Fruit fly (Drosophila melanogaster) whole organism, embryonic: Measurements from ENCODE around the gene CG43345.
A peak's percentile ranks its signal among the peaks of the same experiment; 100 is the strongest.

ENCODE experiments used
- Atf-2 ChIP-seq: fragments of 200-800 bp; sonication (Bioruptor generic); optimal IDR thresholded peaks from 2 replicates; lab custom pipeline; 2016; ENCODE audit warnings: missing biosample characterization, missing genetic modification characterization
- B-H1 ChIP-seq: fragments of 200-800 bp; sonication (Bioruptor generic); IDR thresholded peaks from 3 replicates; pipeline ENCODE4 v1.3.6; 2022; ENCODE audit warnings: missing biosample characterization, missing genetic modification characterization
- Blimp-1 ChIP-seq: fragments of 200-800 bp; sonication (Bioruptor generic); optimal IDR thresholded peaks from 3 replicates; lab custom pipeline; 2018; ENCODE audit warnings: missing biosample characterization, missing genetic modification characterization, mild to moderate bottlenecking, moderate library complexity, missing genetic modification reagents
- BtbVII ChIP-seq: fragments of 200-800 bp; sonication (Bioruptor generic); optimal IDR thresholded peaks from 3 replicates; lab custom pipeline; 2017; ENCODE audit warnings: missing biosample characterization, mild to moderate bottlenecking, missing genetic modification characterization
- CG10565 ChIP-seq: fragments of 200-800 bp; sonication (Bioruptor generic); optimal IDR thresholded peaks from 3 replicates; lab custom pipeline; 2016; ENCODE audit warnings: missing biosample characterization, mild to moderate bottlenecking, missing genetic modification characterization
- CG10979 ChIP-seq: fragments of 200-800 bp; sonication (Bioruptor generic); optimal IDR thresholded peaks from 2 replicates; lab custom pipeline; 2018; ENCODE audit warnings: missing biosample characterization, mild to moderate bottlenecking, missing genetic modification characterization, moderate library complexity
- CG11695 ChIP-seq: fragments of 200-800 bp; sonication (Bioruptor generic); IDR thresholded peaks from 3 replicates; pipeline ENCODE4 v1.3.6; 2022; ENCODE audit warnings: missing biosample characterization, missing genetic modification characterization
- CG11696 ChIP-seq: fragments of 200-800 bp; sonication (Bioruptor generic); IDR thresholded peaks from 2 replicates; pipeline ENCODE4 v1.3.6; 2022; ENCODE audit warnings: missing biosample characterization, missing genetic modification characterization
- CG13287 ChIP-seq: fragments of 200-800 bp; sonication (Bioruptor generic); IDR thresholded peaks from 2 replicates; pipeline ENCODE4 v1.3.6; 2022; ENCODE audit warnings: missing biosample characterization, missing genetic modification characterization; ENCODE audit not compliant: partially characterized antibody
- CG31365 ChIP-seq: fragments of 200-800 bp; sonication (Bioruptor generic); optimal IDR thresholded peaks from 2 replicates; lab custom pipeline; 2018; ENCODE audit warnings: missing biosample characterization, mild to moderate bottlenecking, missing genetic modification characterization
- CG31441 ChIP-seq: fragments of 200-800 bp; sonication (Bioruptor generic); IDR thresholded peaks from 2 replicates; pipeline ENCODE4 v1.3.6; 2022; ENCODE audit warnings: missing biosample characterization, missing genetic modification characterization
- CG33557 ChIP-seq: fragments of 200-800 bp; sonication (Bioruptor generic); optimal IDR thresholded peaks from 2 replicates; lab custom pipeline; 2019; ENCODE audit warnings: missing biosample characterization, mild to moderate bottlenecking, missing genetic modification characterization, moderate library complexity
- CG34376 ChIP-seq: fragments of 200-800 bp; sonication (Bioruptor generic); optimal IDR thresholded peaks from 2 replicates; lab custom pipeline; 2018; ENCODE audit warnings: missing biosample characterization, mild to moderate bottlenecking, missing genetic modification characterization
- CG6254 ChIP-seq: fragments of 200-800 bp; sonication (Bioruptor generic); optimal IDR thresholded peaks from 3 replicates; lab custom pipeline; 2017; ENCODE audit warnings: mild to moderate bottlenecking, missing biosample characterization, missing genetic modification reagents, missing genetic modification characterization
- CG6765 ChIP-seq: fragments of 200-800 bp; sonication (Bioruptor generic); optimal IDR thresholded peaks from 3 replicates; lab custom pipeline; 2017; ENCODE audit warnings: missing biosample characterization, mild to moderate bottlenecking, missing genetic modification characterization
- CG6791 ChIP-seq: fragments of 200-800 bp; sonication (Bioruptor generic); IDR thresholded peaks from 3 replicates; pipeline ENCODE4 v1.3.6; 2022; ENCODE audit warnings: missing biosample characterization, missing genetic modification characterization; ENCODE audit not compliant: partially characterized antibody
- CG7745 ChIP-seq: fragments of 200-800 bp; sonication (Bioruptor generic); optimal IDR thresholded peaks from 2 replicates; lab custom pipeline; 2018; ENCODE audit warnings: missing biosample characterization, mild to moderate bottlenecking, missing genetic modification characterization, moderate library complexity
- CG7839 ChIP-seq: fragments of 200-800 bp; sonication (Bioruptor generic); optimal IDR thresholded peaks from 3 replicates; lab custom pipeline; 2018; ENCODE audit warnings: missing biosample characterization, mild to moderate bottlenecking, missing genetic modification characterization, moderate library complexity
- CG8089 ChIP-seq: fragments of 200-800 bp; sonication (Bioruptor generic); optimal IDR thresholded peaks from 3 replicates; lab custom pipeline; 2016; ENCODE audit warnings: missing biosample characterization, missing genetic modification characterization
- CG9727 ChIP-seq: fragments of 200-800 bp; sonication (Bioruptor generic); optimal IDR thresholded peaks from 3 replicates; lab custom pipeline; 2017; ENCODE audit warnings: missing biosample characterization, mild to moderate bottlenecking, missing genetic modification characterization
- CG9817 ChIP-seq: fragments of 200-800 bp; sonication (Bioruptor generic); optimal IDR thresholded peaks from 2 replicates; lab custom pipeline; 2018; ENCODE audit warnings: missing biosample characterization, mild to moderate bottlenecking, missing genetic modification characterization, moderate library complexity
- Doc2 ChIP-seq: fragments of 200-800 bp; sonication (Bioruptor generic); IDR thresholded peaks from 2 replicates; pipeline ENCODE4 v1.3.6; 2022; ENCODE audit warnings: missing biosample characterization, missing genetic modification characterization
- Dref ChIP-seq: fragments of 200-800 bp; sonication (Bioruptor generic); IDR thresholded peaks from 2 replicates; pipeline ENCODE4 v1.3.6; 2022; ENCODE audit warnings: missing biosample characterization, missing genetic modification characterization
- Drgx ChIP-seq: fragments of 200-800 bp; sonication (Bioruptor generic); IDR thresholded peaks from 2 replicates; pipeline ENCODE4 v1.3.6; 2022; ENCODE audit warnings: missing biosample characterization, missing genetic modification characterization
- GATAe ChIP-seq: fragments of 200-800 bp; sonication (Bioruptor generic); conservative IDR thresholded peaks from 2 replicates; pipeline ENCODE4 v1.3.6; 2022; ENCODE audit warnings: missing biosample characterization, missing genetic modification characterization
- HHEX ChIP-seq: fragments of 200-800 bp; sonication (Bioruptor generic); optimal IDR thresholded peaks from 3 replicates; lab custom pipeline; 2017; ENCODE audit warnings: missing biosample characterization, mild to moderate bottlenecking, missing genetic modification characterization, missing genetic modification reagents
- HmgZ ChIP-seq: fragments of 200-800 bp; sonication (Bioruptor generic); optimal IDR thresholded peaks from 2 replicates; lab custom pipeline; 2018; ENCODE audit warnings: missing biosample characterization, mild to moderate bottlenecking, missing genetic modification characterization
- Opbp ChIP-seq: fragments of 200-800 bp; sonication (Bioruptor generic); IDR thresholded peaks from 3 replicates; pipeline ENCODE4 v1.3.6; 2022; ENCODE audit warnings: missing biosample characterization, missing genetic modification characterization; ENCODE audit not compliant: partially characterized antibody
- Xbp1 ChIP-seq: fragments of 200-800 bp; sonication (Bioruptor generic); optimal IDR thresholded peaks from 3 replicates; lab custom pipeline; 2016; ENCODE audit warnings: missing biosample characterization, mild to moderate bottlenecking, missing genetic modification characterization
- al ChIP-seq: fragments of 200-800 bp; sonication (Bioruptor generic); IDR thresholded peaks from 2 replicates; pipeline ENCODE4 v1.3.6; 2022; ENCODE audit warnings: missing biosample characterization, missing genetic modification characterization
- bigmax ChIP-seq: fragments of 200-800 bp; sonication (Bioruptor generic); optimal IDR thresholded peaks from 2 replicates; lab custom pipeline; 2018; ENCODE audit warnings: missing biosample characterization, mild to moderate bottlenecking, missing genetic modification characterization
- danr ChIP-seq: fragments of 200-800 bp; sonication (Bioruptor generic); IDR thresholded peaks from 2 replicates; pipeline ENCODE4 v1.3.6; 2022; ENCODE audit warnings: missing biosample characterization, missing genetic modification characterization
- disco-r ChIP-seq: fragments of 200-800 bp; sonication (Bioruptor generic); optimal IDR thresholded peaks from 2 replicates; lab custom pipeline; 2016; ENCODE audit warnings: missing biosample characterization, missing genetic modification characterization
- fd3F ChIP-seq: fragments of 200-800 bp; sonication (Bioruptor generic); optimal IDR thresholded peaks from 2 replicates; lab custom pipeline; 2018; ENCODE audit warnings: missing biosample characterization, mild to moderate bottlenecking, missing genetic modification characterization, moderate library complexity
- ftz-f1 ChIP-seq: fragments of 200-800 bp; sonication (Bioruptor generic); optimal IDR thresholded peaks from 2 replicates; lab custom pipeline; 2016; ENCODE audit warnings: missing biosample characterization, missing genetic modification characterization
- h ChIP-seq: fragments of >200 bp; optimal IDR thresholded peaks from 2 replicates; lab custom pipeline; 2017
- ham ChIP-seq: fragments of 200-800 bp; sonication (Bioruptor generic); IDR thresholded peaks from 2 replicates; pipeline ENCODE4 v1.3.6; 2022; ENCODE audit warnings: missing biosample characterization, missing genetic modification characterization
- insv ChIP-seq, 2 experiments: fragments of 200-800 bp; sonication (Bioruptor generic); optimal IDR thresholded peaks; 3 replicates each; lab custom pipeline; 2016 to 2018; ENCODE audit warnings: missing biosample characterization in 2 of 2, missing genetic modification characterization in 2 of 2
- jigr1 ChIP-seq: fragments of 200-800 bp; sonication (Bioruptor generic); IDR thresholded peaks from 3 replicates; pipeline ENCODE4 v1.3.6; 2022; ENCODE audit warnings: missing biosample characterization, missing genetic modification characterization
- kay ChIP-seq: fragments of 200-800 bp; sonication (Bioruptor generic); optimal IDR thresholded peaks from 2 replicates; lab custom pipeline; 2016; ENCODE audit warnings: missing biosample characterization, missing genetic modification characterization
- klu ChIP-seq: fragments of 200-800 bp; sonication (Bioruptor generic); IDR thresholded peaks from 2 replicates; pipeline ENCODE4 v1.3.6; 2022; ENCODE audit warnings: missing biosample characterization, missing genetic modification characterization
- maf-S ChIP-seq: fragments of 200-800 bp; sonication (Bioruptor generic); optimal IDR thresholded peaks from 2 replicates; lab custom pipeline; 2016; ENCODE audit warnings: missing biosample characterization, missing genetic modification characterization
- repo ChIP-seq: fragments of 200-800 bp; sonication (Bioruptor generic); optimal IDR thresholded peaks from 2 replicates; lab custom pipeline; 2016; ENCODE audit warnings: missing biosample characterization, missing genetic modification characterization
- sc ChIP-seq, 3 experiments: fragments of >200 bp in 2 of 3; fragments of 200-800 bp in 1 of 3; sonication (Bioruptor generic) in 1 of 3; optimal IDR thresholded peaks; 2 replicates in 2 of 3; 3 replicates in 1 of 3; lab custom pipeline; 2017; ENCODE audit warnings: mild to moderate bottlenecking in 1 of 3, missing biosample characterization in 1 of 3, missing genetic modification characterization in 1 of 3, missing genetic modification reagents in 1 of 3
- sim ChIP-seq: fragments of 200-800 bp; sonication (Bioruptor generic); IDR thresholded peaks from 2 replicates; pipeline ENCODE4 v1.3.6; 2022; ENCODE audit warnings: missing biosample characterization, missing genetic modification characterization
- sob ChIP-seq: fragments of 200-800 bp; sonication (Bioruptor generic); IDR thresholded peaks from 2 replicates; pipeline ENCODE4 v1.3.6; 2022; ENCODE audit warnings: missing biosample characterization, missing genetic modification characterization
- stwl ChIP-seq: fragments of 200-800 bp; sonication (Bioruptor generic); optimal IDR thresholded peaks from 3 replicates; lab custom pipeline; 2018; ENCODE audit warnings: missing biosample characterization, mild to moderate bottlenecking, missing genetic modification characterization, moderate library complexity
- tup ChIP-seq: fragments of 200-800 bp; sonication (Bioruptor generic); optimal IDR thresholded peaks from 2 replicates; lab custom pipeline; 2016; ENCODE audit warnings: missing biosample characterization, mild to moderate bottlenecking, missing genetic modification characterization, moderate library complexity
- unc-4 ChIP-seq: fragments of 200-800 bp; sonication (Bioruptor generic); IDR thresholded peaks from 2 replicates; pipeline ENCODE4 v1.3.6; 2022; ENCODE audit warnings: missing biosample characterization, missing genetic modification characterization; ENCODE audit not compliant: partially characterized antibody
- z ChIP-seq: fragments of 200-800 bp; sonication (Bioruptor generic); IDR thresholded peaks from 3 replicates; pipeline ENCODE4 v1.3.6; 2022; ENCODE audit warnings: missing biosample characterization, missing genetic modification characterization
- zfh1 ChIP-seq: fragments of 200-800 bp; sonication (Bioruptor generic); IDR thresholded peaks from 3 replicates; pipeline ENCODE4 v1.3.6; 2022; ENCODE audit warnings: missing biosample characterization, missing genetic modification characterization

Gene CG43345

DNA sequence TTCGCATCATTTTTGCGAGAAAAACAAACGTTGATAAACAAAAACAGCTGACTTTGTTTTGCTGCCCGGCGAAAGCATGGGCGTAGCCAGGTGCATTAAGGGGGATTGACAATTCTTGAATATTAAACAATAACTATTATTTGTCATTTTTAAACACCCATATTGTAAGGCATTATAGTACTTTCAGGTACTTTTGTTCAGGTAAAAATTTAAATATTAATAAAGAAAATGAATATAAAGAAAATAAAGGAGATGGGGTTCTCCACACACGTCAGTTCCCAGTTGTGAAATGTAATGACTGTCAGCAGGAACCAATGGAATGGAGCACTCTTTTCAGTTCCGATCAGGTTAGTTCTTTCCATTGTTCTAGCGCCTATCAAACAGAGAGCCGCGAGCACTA lies 9.8 kb downstream of the CG43345 start, which contains the start of the genes Coq3 and Pld3 (continued):
- no peak for TF ChIP-seq ftz-f1
- TF ChIP-seq CG34376: peak; percentile 70
- TF ChIP-seq CG7839 (tag; lab: Kevin White, UChicago): peak; percentile 86
- TF ChIP-seq CG11696: peak; percentile 66; the same call in 1 of the 2 replicates
- peak; percentile 80 for TF ChIP-seq CG10979 (tag; lab: Kevin White, UChicago)
- peak; percentile 79 for TF ChIP-seq Blimp-1 (GFP tag; lab: Kevin White, UChicago)
- peak; percentile 85 for TF ChIP-seq CG11695 (GFP tag; lab: Robert Waterston, UW)
- no peak for TF ChIP-seq CG7745
- TF ChIP-seq tup (GFP tag; lab: Kevin White, UChicago): peak; percentile 50
- TF ChIP-seq Opbp (GFP tag; lab: Robert Waterston, UW): no peak
- no peak for TF ChIP-seq z (GFP tag; lab: Robert Waterston, UW)
- TF ChIP-seq unc-4 (GFP tag; lab: Robert Waterston, UW): no peak
- TF ChIP-seq BtbVII: peak; percentile 80
- TF ChIP-seq Atf-2 (GFP tag; lab: Kevin White, UChicago): peak; percentile 35
- peak; percentile 77 for TF ChIP-seq CG9727 (GFP tag; lab: Kevin White, UChicago)
- TF ChIP-seq sob: peak; percentile 83
- TF ChIP-seq zfh1 (GFP tag; lab: Robert Waterston, UW): peak; percentile 90
- peak; percentile 66 for TF ChIP-seq CG6765 (GFP tag; lab: Kevin White, UChicago)
- TF ChIP-seq Dref (GFP tag; lab: Robert Waterston, UW): no peak
- TF ChIP-seq disco-r: no peak
- TF ChIP-seq jigr1 (GFP tag; lab: Robert Waterston, UW): no peak
- peak; percentile 61 for TF ChIP-seq bigmax (GFP tag; lab: Kevin White, UChicago)
- TF ChIP-seq CG31441 (GFP tag; lab: Robert Waterston, UW): peak; percentile 92
- peak; percentile 39 for TF ChIP-seq CG8089 (GFP tag; lab: Kevin White, UChicago)
- TF ChIP-seq sc (optimal IDR thresholded peaks at IDR 0.05; lab: Kevin White, UChicago): no peak
- TF ChIP-seq sc (GFP tag; optimal IDR thresholded peaks at IDR 0.05; lab: Kevin White, UChicago): peak; percentile 67
- peak; percentile 66 for TF ChIP-seq kay (GFP tag; lab: Kevin White, UChicago)
- TF ChIP-seq h (lab: Kevin White, UChicago): no peak
- no peak for TF ChIP-seq Doc2
- TF ChIP-seq stwl (tag; lab: Kevin White, UChicago): peak; percentile 26
- TF ChIP-seq CG13287 (GFP tag; lab: Robert Waterston, UW): no peak
- TF ChIP-seq maf-S (GFP tag; lab: Kevin White, UChicago): peak; percentile 69
- TF ChIP-seq Xbp1 (GFP tag; lab: Kevin White, UChicago): peak; percentile 87
- TF ChIP-seq HmgZ (tag; lab: Kevin White, UChicago): peak; percentile 89
- TF ChIP-seq Drgx: peak; percentile 93
- TF ChIP-seq B-H1 (GFP tag; lab: Robert Waterston, UW): peak; percentile 61; the same call in 2 of the 3 replicates
- TF ChIP-seq CG33557 (GFP tag; lab: Kevin White, UChicago): peak; percentile 54
- peak; percentile 56; the same call in 1 of the 2 replicates for TF ChIP-seq danr (GFP tag; lab: Robert Waterston, UW)
- no peak for TF ChIP-seq CG10565 (GFP tag; lab: Kevin White, UChicago)
- peak; percentile 61 for TF ChIP-seq al (GFP tag; lab: Robert Waterston, UW)
- TF ChIP-seq HHEX (GFP tag; lab: Kevin White, UChicago): peak; percentile 80
- TF ChIP-seq CG6254 (GFP tag; lab: Kevin White, UChicago): peak; percentile 71
- TF ChIP-seq GATAe: no peak
- no peak for TF ChIP-seq ham (GFP tag; lab: Robert Waterston, UW)
- peak; percentile 44; the same call in 1 of the 2 replicates for TF ChIP-seq klu (GFP tag; lab: Robert Waterston, UW)
- peak in 1 of 2 experiments; percentile 28 for TF ChIP-seq insv (GFP tag; optimal IDR thresholded peaks at IDR 0.05; lab: Kevin White, UChicago)
- TF ChIP-seq CG9817: peak; percentile 77
- peak; percentile 9 for TF ChIP-seq CG31365 (tag; lab: Kevin White, UChicago)
- no peak for TF ChIP-seq CG6791 (GFP tag; lab: Robert Waterston, UW)
- peak; percentile 66 for TF ChIP-seq fd3F (GFP tag; lab: Kevin White, UChicago)
- TF ChIP-seq sim (GFP tag; lab: Robert Waterston, UW): no peak
- TF ChIP-seq repo (GFP tag; lab: Kevin White, UChicago): peak; percentile 49
